ENCODE assay signal across 2 worm cellular contexts in the genomic region with DNA sequence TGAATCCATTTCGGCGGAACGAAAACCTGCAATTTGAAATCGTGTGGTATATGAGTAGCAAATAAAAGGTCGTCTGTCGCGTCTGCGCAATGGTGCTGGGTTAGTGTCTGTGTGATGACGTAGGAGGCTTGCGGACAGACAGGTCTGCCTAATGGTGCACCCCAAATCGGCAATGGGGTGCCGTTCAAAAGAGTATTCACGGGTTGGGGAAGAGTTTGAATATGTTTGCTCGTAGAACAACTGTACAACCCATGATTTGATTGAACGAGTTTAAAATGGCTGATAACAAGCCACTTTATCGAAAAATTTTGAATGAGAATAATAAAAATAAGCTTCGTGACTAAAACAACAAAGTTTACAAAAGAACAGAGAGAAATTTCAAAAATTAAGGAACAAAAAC.
TF ChIP-seq lines count a peak whose summit lies in the region.

T05H4.11 (minus strand) TSS at position 335 of the 400 bp plus-strand sequence.

TF ChIP-seq in whole organism, L3 larva, 47 proteins besides CTCF, POLR2A, EP300 and RAD21 (continued from another document):
- TF ChIP-seq mdl-1 (tag; optimal IDR thresholded peaks at IDR 0.05; lab: Kevin White, UChicago) (no peak), lin-39 (tag; optimal IDR thresholded peaks at IDR 0.05; lab: Kevin White, UChicago) (no peak), nhr-25 (tag; optimal IDR thresholded peaks at IDR 0.05; lab: Kevin White, UChicago) (peak; percentile 27)

TF ChIP-seq in whole organism, L4 larva, 104 proteins besides CTCF, POLR2A, EP300 and RAD21 (continued from another document):
- TF ChIP-seq hlh-30 (tag; optimal IDR thresholded peaks at IDR 0.05; lab: Kevin White, UChicago; ENCODE audit: insufficient read depth): peak; percentile 2
- TF ChIP-seq T26A8.4 (GFP tag; IDR thresholded peaks at IDR 0.05; lab: Robert Waterston, UW): peak; percentile 39; the same call in 1 of the 2 replicates
- 0 out of 2 replicates have a peak, but pooled peaks have one; percentile 16 for TF ChIP-seq ceh-20 (GFP tag; IDR thresholded peaks at IDR 0.05; lab: Robert Waterston, UW)
- TF ChIP-seq hlh-11 (tag; optimal IDR thresholded peaks at IDR 0.05; lab: Kevin White, UChicago): peak; percentile 18
- no peak for TF ChIP-seq nhr-102 (tag; optimal IDR thresholded peaks at IDR 0.05; lab: Kevin White, UChicago)
TF ChIP-seq in whole organism, L4 larva: peak in this region for 12.
